Fruit fly (Drosophila melanogaster) whole organism: ENCODE data around the gene CG16964.
A peak's percentile ranks its signal among the peaks of the same experiment; 100 is the strongest.

Experiments
- CG8478 ChIP-seq: fragments of >200 bp; optimal IDR thresholded peaks from 2 replicates; lab custom pipeline; 2018; ENCODE audit warnings: inconsistent platforms
- Dll ChIP-seq: fragments of >200 bp; optimal IDR thresholded peaks from 2 replicates; lab custom pipeline; 2017
- EcR ChIP-seq, 2 experiments: fragments of >200 bp; optimal IDR thresholded peaks; 2 replicates each; lab custom pipeline; 2017; ENCODE audit warnings: missing biosample characterization in 2 of 2, missing genetic modification characterization in 2 of 2, missing genetic modification reagents in 2 of 2
- pan ChIP-seq: fragments of >200 bp; optimal IDR thresholded peaks from 2 replicates; lab custom pipeline; 2017
- psq ChIP-seq: fragments of >200 bp; optimal IDR thresholded peaks from 2 replicates; lab custom pipeline; 2017
- usp ChIP-seq: fragments of >200 bp; optimal IDR thresholded peaks from 2 replicates; lab custom pipeline; 2017; ENCODE audit warnings: missing biosample characterization, missing genetic modification characterization, mixed read lengths

DNA sequence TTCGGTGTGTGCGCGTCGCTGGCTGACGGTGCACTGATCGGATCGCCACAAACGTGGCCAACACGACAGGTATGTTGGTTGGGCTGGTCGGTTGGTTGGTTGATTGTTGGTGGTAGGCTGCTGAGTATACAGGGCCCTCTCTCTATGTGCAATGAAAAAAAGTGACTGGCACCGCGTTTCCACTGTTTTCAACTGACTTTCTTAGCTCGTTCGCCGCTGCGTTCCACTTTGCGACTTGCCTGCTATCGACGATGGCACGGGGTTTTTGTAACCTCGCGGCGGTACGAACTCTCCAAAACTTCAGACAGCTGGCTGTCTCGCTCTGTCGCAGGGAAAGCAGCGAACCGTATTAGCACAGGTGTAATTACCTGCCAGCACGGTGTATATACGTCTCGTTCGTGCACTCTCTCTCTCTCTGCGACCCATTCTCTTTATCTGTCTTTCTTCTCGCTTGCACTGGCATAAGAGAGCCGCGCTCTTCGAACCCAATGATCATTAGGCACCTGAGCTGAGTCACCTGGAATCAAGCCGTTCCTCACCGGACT is 23.2 kb downstream of the CG16964 start:
- TF ChIP-seq psq (lab: Kevin White, UChicago) (no peak), pan (no peak), EcR (GFP tag; optimal IDR thresholded peaks at IDR 0.05; lab: Kevin White, UChicago) (no peak), usp (GFP tag; lab: Kevin White, UChicago) (no peak), Dll (lab: Kevin White, UChicago) (peak; percentile 75), CG8478 (lab: Kevin White, UChicago) (peak; percentile 84)
